Worm (Caenorhabditis elegans): ENCODE results near the gene F43C11.2.

DNA sequence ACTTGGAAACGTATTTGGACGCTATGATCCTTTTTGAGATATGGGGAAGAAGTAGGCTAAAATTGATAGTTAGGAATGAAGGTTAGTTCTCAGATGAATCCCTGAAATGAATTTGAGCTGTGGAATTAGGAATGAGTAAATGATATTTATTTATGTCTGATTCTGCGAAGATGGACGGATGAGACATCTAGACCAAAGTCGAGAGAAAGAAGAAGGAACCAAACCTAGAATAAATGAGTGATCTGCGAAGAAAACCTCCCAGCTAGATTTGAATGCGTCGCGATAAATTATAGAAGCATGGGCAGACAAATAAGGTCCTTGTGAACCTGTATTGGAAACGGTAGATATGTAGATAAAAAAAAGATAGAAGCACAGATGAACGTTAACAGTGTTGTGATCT, 5.4 kb downstream of the F43C11.2 start, which contains the start of gene F43C11.16:
- TF ChIP-seq dao-5 (tag; optimal IDR thresholded peaks at IDR 0.05) = no peak
- no peak for TF ChIP-seq him-1 (tag; optimal IDR thresholded peaks at IDR 0.05)

All from whole organism, L4/young adult.